Worm (Caenorhabditis elegans): Measurements from ENCODE around the gene R06F6.14.

ce11 chrII:10810690-10811089, 1.6 kb downstream of the R06F6.14 start, which contains the start of gene msrp-7:
- TF ChIP-seq zag-1 (tag; optimal IDR thresholded peaks at IDR 0.05) (no peak), mdl-1 (tag; optimal IDR thresholded peaks at IDR 0.05) (no peak), ceh-82 (tag; optimal IDR thresholded peaks at IDR 0.05) (no peak), unc-39 (tag; optimal IDR thresholded peaks at IDR 0.05) (no peak), skn-1 (tag; optimal IDR thresholded peaks at IDR 0.05) (no peak)

Measured in whole organism, L2 larva.